Worm (Caenorhabditis elegans): ENCODE data around the gene F36G3.2.

- TF ChIP-seq ztf-22 (GFP tag; optimal IDR thresholded peaks at IDR 0.05) = no peak
- TF ChIP-seq nfya-1 (tag; optimal IDR thresholded peaks at IDR 0.05; ENCODE audit: borderline replicate concordance, insufficient read depth) = no peak
- TF ChIP-seq nhr-90 (tag; optimal IDR thresholded peaks at IDR 0.05) = no peak
- no peak for TF ChIP-seq F37B4.10 (GFP tag; IDR thresholded peaks at IDR 0.05)
- no peak for TF ChIP-seq snpc-4 (GFP tag; optimal IDR thresholded peaks at IDR 0.05)
- TF ChIP-seq snpc-4 (tag; optimal IDR thresholded peaks at IDR 0.05) = no peak
- TF ChIP-seq ets-4 (GFP tag; optimal IDR thresholded peaks at IDR 0.05) = no peak
- no peak for TF ChIP-seq chd-7 (tag; optimal IDR thresholded peaks at IDR 0.05)
- TF ChIP-seq ceh-58 (GFP tag; IDR thresholded peaks at IDR 0.05) = no peak
- no peak for TF ChIP-seq rec-8 (tag; optimal IDR thresholded peaks at IDR 0.05)
- TF ChIP-seq Y53F4B.3 (GFP tag; IDR thresholded peaks at IDR 0.05) = no peak
- TF ChIP-seq ztf-3 (GFP tag; optimal IDR thresholded peaks at IDR 0.05) = no peak
Measured at ce11 chrX:9822173-9822572, 28.1 kb upstream of the F36G3.2 start, which contains the start of gene dpy-22.
